Fruit fly (Drosophila melanogaster) whole organism, embryonic: ENCODE measurements around the gene fzy.

Source experiments
- Atf6 ChIP-seq: fragments of 200-800 bp; sonication (Bioruptor generic); IDR thresholded peaks from 2 replicates; pipeline ENCODE4 v1.3.6; 2022; ENCODE audit warnings: missing biosample characterization, missing genetic modification characterization
- BEAF-32 ChIP-seq: fragments of 200-800 bp; sonication (Bioruptor generic); optimal IDR thresholded peaks from 3 replicates; lab custom pipeline; 2017; ENCODE audit warnings: missing biosample characterization, missing genetic modification characterization, mild to moderate bottlenecking, moderate library complexity, missing genetic modification reagents
- CG10462 ChIP-seq: fragments of 200-800 bp; sonication (Bioruptor generic); optimal IDR thresholded peaks from 2 replicates; lab custom pipeline; 2016; ENCODE audit warnings: missing biosample characterization, missing genetic modification characterization
- CG10979 ChIP-seq: fragments of 200-800 bp; sonication (Bioruptor generic); optimal IDR thresholded peaks from 2 replicates; lab custom pipeline; 2018; ENCODE audit warnings: missing biosample characterization, mild to moderate bottlenecking, missing genetic modification characterization, moderate library complexity
- CG11723 ChIP-seq: fragments of 200-800 bp; sonication (Bioruptor generic); optimal IDR thresholded peaks from 2 replicates; lab custom pipeline; 2017; ENCODE audit warnings: missing biosample characterization, mild to moderate bottlenecking, missing genetic modification characterization
- CG12769 ChIP-seq: fragments of 200-800 bp; sonication (Bioruptor generic); optimal IDR thresholded peaks from 2 replicates; lab custom pipeline; 2019; ENCODE audit warnings: missing biosample characterization, mild to moderate bottlenecking, missing genetic modification characterization, moderate library complexity
- CG13775 ChIP-seq: fragments of 200-800 bp; sonication (Bioruptor generic); optimal IDR thresholded peaks from 3 replicates; lab custom pipeline; 2017; ENCODE audit warnings: missing biosample characterization, mild to moderate bottlenecking, missing genetic modification characterization
- CG1647 ChIP-seq: fragments of 200-800 bp; sonication (Bioruptor generic); optimal IDR thresholded peaks from 3 replicates; lab custom pipeline; 2016; ENCODE audit warnings: missing biosample characterization, missing genetic modification characterization
- CG16779 ChIP-seq: fragments of 200-800 bp; sonication (Bioruptor generic); IDR thresholded peaks from 2 replicates; pipeline ENCODE4 v1.3.6; 2022; ENCODE audit warnings: missing biosample characterization, missing genetic modification characterization
- CG18262 ChIP-seq: fragments of 200-800 bp; optimal IDR thresholded peaks from 3 replicates; lab custom pipeline; 2019; ENCODE audit warnings: missing biosample characterization, mild to moderate bottlenecking, missing genetic modification characterization, moderate library complexity
- CG2116 ChIP-seq: fragments of 200-800 bp; sonication (Bioruptor generic); optimal IDR thresholded peaks from 3 replicates; lab custom pipeline; 2018; ENCODE audit warnings: missing biosample characterization, mild to moderate bottlenecking, missing genetic modification characterization
- CG2129 ChIP-seq: fragments of 200-800 bp; sonication (Bioruptor generic); IDR thresholded peaks from 2 replicates; pipeline ENCODE4 v1.3.6; 2022; ENCODE audit warnings: missing biosample characterization, missing genetic modification characterization; ENCODE audit not compliant: partially characterized antibody
- CG2875 ChIP-seq: fragments of 200-800 bp; sonication (Bioruptor generic); optimal IDR thresholded peaks from 2 replicates; lab custom pipeline; 2017; ENCODE audit warnings: missing biosample characterization, mild to moderate bottlenecking, missing genetic modification characterization, missing genetic modification reagents
- CG30431 ChIP-seq: fragments of 200-800 bp; sonication (Bioruptor generic); optimal IDR thresholded peaks from 2 replicates; lab custom pipeline; 2017; ENCODE audit warnings: missing biosample characterization, missing genetic modification characterization
- CG4854 ChIP-seq: fragments of 200-800 bp; sonication (Bioruptor generic); optimal IDR thresholded peaks from 2 replicates; lab custom pipeline; 2016; ENCODE audit warnings: missing biosample characterization, missing genetic modification characterization, inconsistent platforms
- CG6254 ChIP-seq: fragments of 200-800 bp; sonication (Bioruptor generic); optimal IDR thresholded peaks from 3 replicates; lab custom pipeline; 2017; ENCODE audit warnings: mild to moderate bottlenecking, missing biosample characterization, missing genetic modification reagents, missing genetic modification characterization
- CG6813 ChIP-seq: fragments of 200-800 bp; sonication (Bioruptor generic); optimal IDR thresholded peaks from 2 replicates; lab custom pipeline; 2017; ENCODE audit warnings: missing biosample characterization, missing genetic modification characterization, mild to moderate bottlenecking, moderate library complexity, missing genetic modification reagents
- CG7987 ChIP-seq: fragments of 200-800 bp; sonication (Bioruptor generic); optimal IDR thresholded peaks from 2 replicates; lab custom pipeline; 2018; ENCODE audit warnings: missing biosample characterization, mild to moderate bottlenecking, missing genetic modification characterization, moderate library complexity
- CG8924 ChIP-seq: fragments of 200-800 bp; optimal IDR thresholded peaks from 3 replicates; lab custom pipeline; 2019; ENCODE audit warnings: missing biosample characterization, mild to moderate bottlenecking, missing genetic modification characterization, moderate library complexity
- CG9797 ChIP-seq: fragments of 200-800 bp; sonication (Bioruptor generic); optimal IDR thresholded peaks from 3 replicates; lab custom pipeline; 2018; ENCODE audit warnings: missing biosample characterization, mild to moderate bottlenecking, missing genetic modification characterization
- CG9876 ChIP-seq: fragments of 200-800 bp; sonication (Bioruptor generic); optimal IDR thresholded peaks from 2 replicates; lab custom pipeline; 2016; ENCODE audit warnings: missing biosample characterization, missing genetic modification characterization
- D19B ChIP-seq: fragments of 200-800 bp; sonication (Bioruptor generic); optimal IDR thresholded peaks from 2 replicates; lab custom pipeline; 2017; ENCODE audit warnings: missing biosample characterization, mild to moderate bottlenecking, missing genetic modification characterization
- Ets97D ChIP-seq: fragments of 200-800 bp; sonication (Bioruptor generic); optimal IDR thresholded peaks from 3 replicates; lab custom pipeline; 2016; ENCODE audit warnings: missing biosample characterization, missing genetic modification characterization
- HmgD ChIP-seq: fragments of 200-800 bp; sonication (Bioruptor generic); optimal IDR thresholded peaks from 3 replicates; lab custom pipeline; 2016; ENCODE audit warnings: missing biosample characterization, missing genetic modification characterization
- Lim3 ChIP-seq: fragments of 200-800 bp; sonication (Bioruptor generic); IDR thresholded peaks from 2 replicates; pipeline ENCODE4 v1.3.6; 2022; ENCODE audit warnings: missing biosample characterization, missing genetic modification characterization
- Mes4 ChIP-seq: fragments of 200-800 bp; sonication (Bioruptor generic); optimal IDR thresholded peaks from 2 replicates; lab custom pipeline; 2016; ENCODE audit warnings: missing biosample characterization, missing genetic modification characterization
- Opbp ChIP-seq: fragments of 200-800 bp; sonication (Bioruptor generic); IDR thresholded peaks from 3 replicates; pipeline ENCODE4 v1.3.6; 2022; ENCODE audit warnings: missing biosample characterization, missing genetic modification characterization; ENCODE audit not compliant: partially characterized antibody
- Xrp1 ChIP-seq: fragments of 200-800 bp; sonication (Bioruptor generic); IDR thresholded peaks from 2 replicates; pipeline ENCODE4 v1.3.6; 2022; ENCODE audit warnings: missing biosample characterization, missing genetic modification characterization
- ara ChIP-seq: fragments of 200-800 bp; sonication (Bioruptor generic); IDR thresholded peaks from 2 replicates; pipeline ENCODE4 v1.3.6; 2022; ENCODE audit warnings: missing biosample characterization, missing genetic modification characterization
- az2 ChIP-seq: fragments of 200-800 bp; sonication (Bioruptor generic); optimal IDR thresholded peaks from 3 replicates; lab custom pipeline; 2016; ENCODE audit warnings: missing biosample characterization, missing genetic modification characterization
- bbx ChIP-seq: fragments of 200-800 bp; sonication (Bioruptor generic); IDR thresholded peaks from 2 replicates; pipeline ENCODE4 v1.3.6; 2022; ENCODE audit warnings: missing biosample characterization, missing genetic modification characterization; ENCODE audit not compliant: partially characterized antibody
- bsh ChIP-seq, 2 experiments: fragments of 200-800 bp; sonication (Bioruptor generic); optimal IDR thresholded peaks; 2 replicates each; lab custom pipeline; 2017 to 2018; ENCODE audit warnings: mild to moderate bottlenecking in 2 of 2, missing biosample characterization in 2 of 2, missing genetic modification characterization in 2 of 2, moderate library complexity in 1 of 2
- caup ChIP-seq: fragments of 200-800 bp; sonication (Bioruptor generic); optimal IDR thresholded peaks from 3 replicates; lab custom pipeline; 2017; ENCODE audit warnings: missing biosample characterization, mild to moderate bottlenecking, missing genetic modification characterization, moderate library complexity; ENCODE audit not compliant: severe bottlenecking
- chif ChIP-seq, 2 experiments: fragments of 200-800 bp; sonication (Bioruptor generic); optimal IDR thresholded peaks; 3 replicates each; lab custom pipeline; 2016; ENCODE audit warnings: missing biosample characterization in 2 of 2, missing genetic modification characterization in 2 of 2
- chn ChIP-seq: fragments of 200-800 bp; sonication (Bioruptor generic); optimal IDR thresholded peaks from 2 replicates; lab custom pipeline; 2016; ENCODE audit warnings: missing biosample characterization, missing genetic modification characterization
- cwo ChIP-seq: fragments of 200-800 bp; sonication (Bioruptor generic); optimal IDR thresholded peaks from 3 replicates; lab custom pipeline; 2017; ENCODE audit warnings: missing biosample characterization, missing genetic modification characterization, mild to moderate bottlenecking, moderate library complexity, missing genetic modification reagents
- eyg ChIP-seq: fragments of 200-800 bp; sonication (Bioruptor generic); optimal IDR thresholded peaks from 3 replicates; lab custom pipeline; 2016; ENCODE audit warnings: missing biosample characterization, missing genetic modification characterization
- gcm2 ChIP-seq: fragments of 200-800 bp; sonication (Bioruptor generic); optimal IDR thresholded peaks from 2 replicates; lab custom pipeline; 2016; ENCODE audit warnings: missing biosample characterization, missing genetic modification characterization
- ham ChIP-seq: fragments of 200-800 bp; sonication (Bioruptor generic); IDR thresholded peaks from 2 replicates; pipeline ENCODE4 v1.3.6; 2022; ENCODE audit warnings: missing biosample characterization, missing genetic modification characterization
- klu ChIP-seq: fragments of 200-800 bp; sonication (Bioruptor generic); IDR thresholded peaks from 2 replicates; pipeline ENCODE4 v1.3.6; 2022; ENCODE audit warnings: missing biosample characterization, missing genetic modification characterization
- lmd ChIP-seq: fragments of 200-800 bp; sonication (Bioruptor generic); IDR thresholded peaks from 2 replicates; pipeline ENCODE4 v1.3.6; 2022; ENCODE audit warnings: missing biosample characterization, missing genetic modification characterization
- nmo ChIP-seq: fragments of 200-800 bp; sonication (Bioruptor generic); optimal IDR thresholded peaks from 2 replicates; lab custom pipeline; 2018; ENCODE audit warnings: missing biosample characterization, mild to moderate bottlenecking, missing genetic modification characterization, moderate library complexity
- oc ChIP-seq: fragments of 200-800 bp; sonication (Bioruptor generic); optimal IDR thresholded peaks from 2 replicates; lab custom pipeline; 2018; ENCODE audit warnings: missing biosample characterization, mild to moderate bottlenecking, missing genetic modification characterization, moderate library complexity
- run ChIP-seq: fragments of 200-800 bp; sonication (Bioruptor generic); optimal IDR thresholded peaks from 3 replicates; lab custom pipeline; 2018; ENCODE audit warnings: missing biosample characterization, mild to moderate bottlenecking, missing genetic modification characterization
- sr ChIP-seq: fragments of 200-800 bp; sonication (Bioruptor generic); IDR thresholded peaks from 3 replicates; pipeline ENCODE4 v1.3.6; 2022; ENCODE audit warnings: missing biosample characterization, missing genetic modification characterization
- stc ChIP-seq: fragments of 200-800 bp; sonication (Bioruptor generic); IDR thresholded peaks from 2 replicates; pipeline ENCODE4 v1.3.6; 2022; ENCODE audit warnings: missing biosample characterization, missing genetic modification characterization
- tgo ChIP-seq: fragments of 200-800 bp; sonication (Bioruptor generic); IDR thresholded peaks from 3 replicates; pipeline ENCODE4 v1.3.6; 2022; ENCODE audit warnings: missing biosample characterization, missing genetic modification characterization
- ttk ChIP-seq: fragments of 200-800 bp; sonication (Bioruptor generic); IDR thresholded peaks from 2 replicates; pipeline ENCODE4 v2.1.2; 2022; ENCODE audit warnings: missing biosample characterization, missing genetic modification characterization
- zen2 ChIP-seq: fragments of 200-800 bp; sonication (Bioruptor generic); IDR thresholded peaks from 3 replicates; pipeline ENCODE4 v1.3.6; 2022; ENCODE audit warnings: missing biosample characterization, missing genetic modification characterization; ENCODE audit not compliant: partially characterized antibody

Gene fzy

DNA sequence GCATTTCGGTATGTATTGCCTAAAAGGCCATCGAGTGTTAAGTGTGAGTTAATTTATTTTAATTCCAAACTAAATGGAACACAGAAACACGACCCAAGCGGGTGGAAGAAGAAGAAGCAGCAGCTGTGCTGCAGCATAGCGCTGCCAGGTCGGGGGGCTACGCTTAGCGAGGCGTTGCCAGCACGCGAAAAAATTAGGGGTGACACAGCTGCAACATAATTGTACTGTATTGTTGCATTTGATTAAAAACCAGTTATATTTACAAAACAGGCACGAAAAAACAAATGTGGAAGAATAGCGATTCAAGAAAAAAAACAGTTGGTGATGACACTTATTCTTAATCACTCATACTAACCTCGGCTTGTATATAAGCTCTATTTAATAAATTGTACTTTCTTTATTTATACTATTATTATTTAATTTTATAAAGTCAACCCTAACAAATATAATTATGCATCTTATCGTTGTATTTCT lies 39.4 kb downstream of the fzy start (continued):
- peak; percentile 70 for TF ChIP-seq CG2116 (GFP tag; lab: Kevin White, UChicago)
- TF ChIP-seq Atf6, result peak; percentile 77
- TF ChIP-seq Xrp1 (GFP tag; lab: Robert Waterston, UW), result peak; percentile 64
- peak; percentile 49 for TF ChIP-seq CG30431 (GFP tag; lab: Kevin White, UChicago)
- peak; percentile 41 for TF ChIP-seq CG10979 (tag; lab: Kevin White, UChicago)
- TF ChIP-seq CG6254 (GFP tag; lab: Kevin White, UChicago), result peak; percentile 15
- TF ChIP-seq CG2129 (GFP tag; lab: Robert Waterston, UW), result no peak
- no peak for TF ChIP-seq CG10462
- TF ChIP-seq sr, result no peak
- TF ChIP-seq gcm2 (GFP tag; lab: Kevin White, UChicago), result peak; percentile 22
- peak; percentile 51; the same call in 1 of the 2 replicates for TF ChIP-seq ara (GFP tag; lab: Robert Waterston, UW)
- peak; percentile 41 for TF ChIP-seq eyg
- TF ChIP-seq BEAF-32, result peak; percentile 75
- TF ChIP-seq chn (GFP tag; lab: Kevin White, UChicago), result peak; percentile 75
- TF ChIP-seq lmd (GFP tag; lab: Robert Waterston, UW), result peak; percentile 73
- peak; percentile 58 for TF ChIP-seq cwo
- TF ChIP-seq CG11723 (GFP tag; lab: Kevin White, UChicago), result peak; percentile 49
- TF ChIP-seq bsh (GFP tag; optimal IDR thresholded peaks at IDR 0.05; lab: Kevin White, UChicago), result peak in 1 of 2 experiments; percentile 21
- TF ChIP-seq bbx, result peak; percentile 72
- no peak for TF ChIP-seq CG7987 (GFP tag; lab: Kevin White, UChicago)
- TF ChIP-seq Opbp (GFP tag; lab: Robert Waterston, UW), result peak; percentile 76
- TF ChIP-seq az2 (GFP tag; lab: Kevin White, UChicago), result peak; percentile 62
- no peak for TF ChIP-seq oc (tag; lab: Kevin White, UChicago)
- TF ChIP-seq Mes4 (GFP tag; lab: Kevin White, UChicago), result no peak
- peak; percentile 40 for TF ChIP-seq CG9876 (GFP tag; lab: Kevin White, UChicago)
- 0 out of 3 replicates have a peak, but pooled peaks have one; percentile 59 for TF ChIP-seq zen2 (GFP tag; lab: Robert Waterston, UW)
- TF ChIP-seq ttk (GFP tag; lab: Robert Waterston, UW), result peak; percentile 38; the same call in 1 of the 2 replicates
- peak; percentile 46 for TF ChIP-seq HmgD
- TF ChIP-seq D19B (GFP tag; lab: Kevin White, UChicago), result peak; percentile 52
- TF ChIP-seq CG9797 (GFP tag; lab: Kevin White, UChicago), result no peak
- TF ChIP-seq CG2875, result no peak
- peak; percentile 70; the same call in 1 of the 2 replicates for TF ChIP-seq klu
- peak; percentile 68 for TF ChIP-seq caup (GFP tag; lab: Kevin White, UChicago)
- no peak for TF ChIP-seq CG4854 (GFP tag; lab: Kevin White, UChicago)
- TF ChIP-seq CG8924 (tag; lab: Kevin White, UChicago), result peak; percentile 71
- no peak for TF ChIP-seq ham (GFP tag; lab: Robert Waterston, UW)
- peak; percentile 80 for TF ChIP-seq CG13775 (GFP tag; lab: Kevin White, UChicago)
- TF ChIP-seq tgo (GFP tag; lab: Robert Waterston, UW), result peak; percentile 70
- TF ChIP-seq stc (GFP tag; lab: Robert Waterston, UW), result peak; percentile 45; the same call in 1 of the 2 replicates
- peak; percentile 56 for TF ChIP-seq CG6813 (GFP tag; lab: Kevin White, UChicago)
- peak; percentile 78 for TF ChIP-seq nmo (GFP tag; lab: Kevin White, UChicago)
- peak; percentile 64; the same call in 1 of the 2 replicates for TF ChIP-seq CG16779 (GFP tag; lab: Robert Waterston, UW)
- TF ChIP-seq CG12769 (tag; lab: Kevin White, UChicago), result peak; percentile 44
- peak; percentile 44 for TF ChIP-seq Ets97D (GFP tag; lab: Kevin White, UChicago)
- TF ChIP-seq CG18262, result peak; percentile 64
- peak; percentile 15 for TF ChIP-seq CG1647
- TF ChIP-seq chif (GFP tag; optimal IDR thresholded peaks at IDR 0.05; lab: Kevin White, UChicago), result peak; percentile 76 to 83
- TF ChIP-seq Lim3 (GFP tag; lab: Robert Waterston, UW), result peak; percentile 62; the same call in 1 of the 2 replicates
- TF ChIP-seq run, result peak; percentile 17
